Comparison of ENCODE assay signal across 5 fruit fly cellular contexts in genomic region chr2L:19574959-19575625, dm6.
TF ChIP-seq lines count a peak whose summit lies in the region.

No protein-coding gene starts in this region.

- TF ChIP-seq CTCF in whole organism, embryonic (GFP tag; optimal IDR thresholded peaks at IDR 0.05; lab: Kevin White, UChicago): no peak

TF ChIP-seq in whole organism, adult, 20 proteins besides CTCF, POLR2A, EP300 and RAD21:
- TF ChIP-seq pad (GFP tag; optimal IDR thresholded peaks at IDR 0.05; lab: Kevin White, UChicago) (peak; percentile 98), CG33017 (tag; optimal IDR thresholded peaks at IDR 0.05; lab: Kevin White, UChicago) (no peak), CG14711 (tag; optimal IDR thresholded peaks at IDR 0.05; lab: Kevin White, UChicago) (peak; percentile 57), cnc (optimal IDR thresholded peaks at IDR 0.05; lab: Kevin White, UChicago) (no peak), CG5204 (GFP tag; optimal IDR thresholded peaks at IDR 0.05; lab: Kevin White, UChicago) (no peak), CG11617 (GFP tag; optimal IDR thresholded peaks at IDR 0.05; lab: Kevin White, UChicago) (no peak), CG1620 (GFP tag; optimal IDR thresholded peaks at IDR 0.05; lab: Kevin White, UChicago) (no peak)

TF ChIP-seq in whole organism, embryonic, 481 proteins besides CTCF, POLR2A, EP300 and RAD21 (continues in another document):
- TF ChIP-seq cg (GFP tag; optimal IDR thresholded peaks at IDR 0.05; lab: Kevin White, UChicago) (peak; percentile 98), CG10959 (GFP tag; IDR thresholded peaks at IDR 0.05; lab: Robert Waterston, UW) (no peak), Abd-B (GFP tag; optimal IDR thresholded peaks at IDR 0.05; lab: Kevin White, UChicago) (peak; percentile 52), tin (GFP tag; optimal IDR thresholded peaks at IDR 0.05; lab: Kevin White, UChicago) (no peak), toy (GFP tag; IDR thresholded peaks at IDR 0.05; lab: Robert Waterston, UW) (no peak), mirr (GFP tag; optimal IDR thresholded peaks at IDR 0.05; lab: Kevin White, UChicago) (peak; percentile 35), unc-4 (GFP tag; IDR thresholded peaks at IDR 0.05; lab: Robert Waterston, UW; ENCODE audit: partially characterized antibody) (0 out of 2 replicates have a peak, but pooled peaks have one; percentile 28), chinmo (GFP tag; IDR thresholded peaks at IDR 0.05; lab: Robert Waterston, UW; ENCODE audit: partially characterized antibody) (peak; percentile 100), CG34224 (GFP tag; IDR thresholded peaks at IDR 0.05; lab: Robert Waterston, UW; ENCODE audit: partially characterized antibody) (peak; percentile 56; the same call in 2 of the 3 replicates), Aef1 (GFP tag; IDR thresholded peaks at IDR 0.05; lab: Robert Waterston, UW) (peak; percentile 85), CG14860 (GFP tag; IDR thresholded peaks at IDR 0.05; lab: Robert Waterston, UW; ENCODE audit: partially characterized antibody) (0 out of 3 replicates have a peak, but pooled peaks have one; percentile 26), CG6175 (GFP tag; IDR thresholded peaks at IDR 0.05; lab: Robert Waterston, UW) (peak; percentile 96), Nf-YB (GFP tag; optimal IDR thresholded peaks at IDR 0.05; lab: Kevin White, UChicago) (no peak), pros (GFP tag; optimal IDR thresholded peaks at IDR 0.05; lab: Kevin White, UChicago) (peak; percentile 78), CG32767 (GFP tag; IDR thresholded peaks at IDR 0.05; lab: Robert Waterston, UW) (peak; percentile 58; the same call in 1 of the 2 replicates), insv (GFP tag; optimal IDR thresholded peaks at IDR 0.05; lab: Kevin White, UChicago) (peak in 1 of 2 experiments; percentile 94), kni (GFP tag; optimal IDR thresholded peaks at IDR 0.05; lab: Kevin White, UChicago) (peak; percentile 98), CG43689 (GFP tag; IDR thresholded peaks at IDR 0.05; lab: Robert Waterston, UW) (no peak), abd-A (tag; optimal IDR thresholded peaks at IDR 0.05; lab: Kevin White, UChicago) (peak; percentile 94)

TF ChIP-seq in whole organism, prepupa, 60 proteins besides CTCF, POLR2A, EP300 and RAD21:
- TF ChIP-seq CG6163 (GFP tag; IDR thresholded peaks at IDR 0.05; lab: Robert Waterston, UW) (no peak), fkh (GFP tag; optimal IDR thresholded peaks at IDR 0.05; lab: Kevin White, UChicago) (peak; percentile 88), eg (GFP tag; IDR thresholded peaks at IDR 0.05; lab: Robert Waterston, UW) (peak; percentile 27; the same call in 1 of the 3 replicates), CG6792 (GFP tag; optimal IDR thresholded peaks at IDR 0.05; lab: Kevin White, UChicago) (no peak)

TF ChIP-seq in whole organism, pupa, 21 proteins besides CTCF, POLR2A, EP300 and RAD21:
- TF ChIP-seq Snoo (tag; optimal IDR thresholded peaks at IDR 0.05; lab: Kevin White, UChicago): no peak
- no peak for TF ChIP-seq CG8301 (tag; optimal IDR thresholded peaks at IDR 0.05; lab: Kevin White, UChicago)
- peak; percentile 40; the same call in 1 of the 3 replicates for TF ChIP-seq fd96Ca (GFP tag; IDR thresholded peaks at IDR 0.05; lab: Robert Waterston, UW)
- TF ChIP-seq EcR (GFP tag; optimal IDR thresholded peaks at IDR 0.05; lab: Kevin White, UChicago): peak; percentile 88

TF ChIP-seq in whole organism, wandering third instar larva, 38 proteins besides CTCF, POLR2A, EP300 and RAD21:
- no peak for TF ChIP-seq Hnf4 (GFP tag; optimal IDR thresholded peaks at IDR 0.05; lab: Kevin White, UChicago)
- no peak for TF ChIP-seq Sp1 (GFP tag; optimal IDR thresholded peaks at IDR 0.05; lab: Kevin White, UChicago)
- peak; percentile 81 for TF ChIP-seq Hr83 (GFP tag; optimal IDR thresholded peaks at IDR 0.05; lab: Kevin White, UChicago; ENCODE audit: poor library complexity, severe bottlenecking)
- TF ChIP-seq sage (GFP tag; optimal IDR thresholded peaks at IDR 0.05; lab: Kevin White, UChicago): no peak
- no peak for TF ChIP-seq h (GFP tag; optimal IDR thresholded peaks at IDR 0.05; lab: Kevin White, UChicago)
- TF ChIP-seq dl (GFP tag; optimal IDR thresholded peaks at IDR 0.05; lab: Kevin White, UChicago; ENCODE audit: insufficient read depth in 1 of 2, partially characterized antibody in 2 of 2): peak in 1 of 2 experiments; percentile 36
- TF ChIP-seq usp (GFP tag; optimal IDR thresholded peaks at IDR 0.05; lab: Kevin White, UChicago): no peak
- TF ChIP-seq lola (GFP tag; optimal IDR thresholded peaks at IDR 0.05; lab: Kevin White, UChicago): no peak
- TF ChIP-seq CG9705 (GFP tag; optimal IDR thresholded peaks at IDR 0.05; lab: Kevin White, UChicago): no peak
- no peak for TF ChIP-seq Mio (GFP tag; optimal IDR thresholded peaks at IDR 0.05; lab: Kevin White, UChicago)
- no peak for TF ChIP-seq jim (GFP tag; optimal IDR thresholded peaks at IDR 0.05; lab: Kevin White, UChicago)
- no peak for TF ChIP-seq rgr (GFP tag; optimal IDR thresholded peaks at IDR 0.05; lab: Kevin White, UChicago)
- TF ChIP-seq dsf (GFP tag; optimal IDR thresholded peaks at IDR 0.05; lab: Kevin White, UChicago; ENCODE audit: borderline replicate concordance): no peak
- TF ChIP-seq Dif (GFP tag; optimal IDR thresholded peaks at IDR 0.05; lab: Kevin White, UChicago; ENCODE audit: partially characterized antibody): peak; percentile 33
